Worm (Caenorhabditis elegans): ENCODE data around the gene C47D12.5.
A peak's percentile ranks its signal among the peaks of the same experiment; 100 is the strongest.

C47D12.5 gene

DNA sequence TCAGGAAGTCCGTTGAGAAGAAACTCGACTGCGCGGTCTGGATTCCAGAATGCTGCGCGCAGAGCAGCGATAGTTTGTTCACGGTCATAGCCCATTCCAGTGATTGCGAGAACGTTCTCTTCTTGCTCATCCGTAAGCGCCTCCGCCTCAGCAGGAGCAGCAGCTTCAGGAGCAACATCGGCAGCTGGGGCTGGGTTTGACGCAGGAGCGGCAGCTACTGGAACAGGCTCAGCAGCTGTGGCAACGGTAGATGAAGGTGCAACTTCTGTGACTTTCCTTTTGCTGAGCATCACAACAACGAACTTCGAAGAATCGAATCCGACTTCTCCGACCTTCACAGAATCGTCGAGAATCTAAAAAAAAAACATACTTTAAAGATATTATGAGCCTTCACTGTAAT lies 33.0 kb downstream of the C47D12.5 start:
- TF ChIP-seq nhr-25 (tag; optimal IDR thresholded peaks at IDR 0.05) = no peak
- TF ChIP-seq ceh-82 (tag; optimal IDR thresholded peaks at IDR 0.05) = no peak
- TF ChIP-seq R02D3.7 (tag; optimal IDR thresholded peaks at IDR 0.05) = no peak
- TF ChIP-seq nhr-67 (tag; optimal IDR thresholded peaks at IDR 0.05) = no peak
- TF ChIP-seq mml-1 (tag; optimal IDR thresholded peaks at IDR 0.05) = no peak
- no peak for TF ChIP-seq egl-5 (tag; optimal IDR thresholded peaks at IDR 0.05)
- no peak for TF ChIP-seq nhr-77 (tag; optimal IDR thresholded peaks at IDR 0.05)
- no peak for TF ChIP-seq mdl-1 (tag; optimal IDR thresholded peaks at IDR 0.05)
- no peak for TF ChIP-seq nhr-23 (tag; optimal IDR thresholded peaks at IDR 0.05)
- TF ChIP-seq aly-2 (tag; optimal IDR thresholded peaks at IDR 0.05) = no peak
- TF ChIP-seq ceh-9 (tag; optimal IDR thresholded peaks at IDR 0.05) = no peak
- no peak for TF ChIP-seq lin-15B (tag; optimal IDR thresholded peaks at IDR 0.05)

DNA sequence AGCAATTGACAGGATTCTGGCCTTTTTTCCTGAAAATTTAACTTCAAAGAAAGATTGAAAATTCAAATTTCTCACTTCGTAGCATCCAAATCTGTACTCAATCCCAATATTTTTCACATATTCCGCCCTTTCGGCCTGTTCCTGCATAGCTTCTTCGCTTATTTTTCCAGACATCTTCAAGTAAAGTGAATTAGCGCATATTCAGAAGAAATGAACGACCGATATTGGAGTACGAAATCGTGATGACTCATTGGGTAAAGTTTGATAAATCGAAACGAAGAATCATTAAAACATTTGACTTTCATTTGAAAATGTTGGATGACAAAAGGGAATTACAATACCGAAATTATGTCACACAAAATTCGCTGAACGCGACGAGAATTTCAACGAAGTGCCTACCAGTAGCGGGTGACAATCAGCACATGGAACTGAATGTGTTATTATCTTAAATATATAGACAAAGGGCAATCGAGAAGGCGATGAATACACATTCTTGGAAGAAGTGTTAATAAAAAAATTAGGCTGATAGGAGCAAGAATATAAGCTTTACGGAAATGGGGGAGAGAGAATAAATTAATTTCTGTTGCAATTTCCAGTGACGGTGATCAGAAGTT lies 34.0 kb downstream of the C47D12.5 start, which contains the start of gene coa-7:
TSS of gene coa-7 (minus strand) at position 174 of the 614 bp plus-strand sequence.
- TF ChIP-seq nhr-43 (tag; optimal IDR thresholded peaks at IDR 0.05; ENCODE audit: poor library complexity, severe bottlenecking) (peak; percentile 38), aly-2 (tag; optimal IDR thresholded peaks at IDR 0.05) (peak; percentile 44), elt-2 (tag; optimal IDR thresholded peaks at IDR 0.05) (peak; percentile 20), nhr-67 (tag; optimal IDR thresholded peaks at IDR 0.05) (no peak), nhr-77 (tag; optimal IDR thresholded peaks at IDR 0.05) (no peak)

DNA sequence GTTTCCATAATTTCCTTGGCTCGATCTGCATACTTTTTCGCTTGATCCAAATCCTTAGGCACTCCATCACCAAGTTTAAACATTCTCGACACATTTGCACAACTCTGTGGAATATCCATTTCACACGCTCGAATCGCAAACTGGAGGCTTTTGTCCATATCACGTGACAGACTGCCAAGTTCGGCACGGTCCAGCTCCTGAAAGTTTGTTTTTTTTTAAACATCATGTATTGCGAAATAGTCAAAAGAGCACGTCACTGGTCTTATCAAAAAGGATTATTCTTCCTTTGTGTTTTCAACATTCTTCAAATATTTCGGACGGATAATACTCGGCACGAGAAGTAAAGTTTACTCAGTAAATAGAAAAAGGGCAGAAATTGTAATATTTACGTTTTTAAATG lies 35.8 kb downstream of the C47D12.5 start:
- TF ChIP-seq jun-1 (tag; optimal IDR thresholded peaks at IDR 0.05) (peak; percentile 4), elt-2 (tag; optimal IDR thresholded peaks at IDR 0.05) (peak; percentile 19), pqm-1 (tag; optimal IDR thresholded peaks at IDR 0.05) (no peak), pha-4 (tag; optimal IDR thresholded peaks at IDR 0.05) (peak; percentile 77), nhr-67 (tag; optimal IDR thresholded peaks at IDR 0.05) (no peak)

DNA sequence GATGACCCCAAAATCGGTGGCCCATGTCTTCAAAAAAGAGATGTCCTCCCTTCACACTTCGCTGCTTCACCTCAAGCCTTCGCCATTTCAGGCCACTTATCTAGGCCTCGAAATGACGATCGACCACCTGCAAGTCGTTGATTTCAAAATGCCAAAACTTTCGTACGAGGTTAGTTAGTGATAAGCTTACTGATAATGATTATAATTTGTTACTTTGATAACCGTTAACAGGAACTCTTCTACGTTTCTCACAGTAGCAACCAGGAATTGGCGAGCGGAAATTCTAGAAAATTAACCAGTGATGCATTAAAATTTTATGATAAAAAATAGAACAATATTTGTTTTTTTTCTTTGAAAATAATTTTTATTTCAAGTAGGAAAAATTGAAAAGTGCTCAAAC lies 38.2 kb downstream of the C47D12.5 start:
- TF ChIP-seq lin-39 (tag; optimal IDR thresholded peaks at IDR 0.05) = no peak
- TF ChIP-seq elt-2 (tag; optimal IDR thresholded peaks at IDR 0.05) = peak; percentile 78

DNA sequence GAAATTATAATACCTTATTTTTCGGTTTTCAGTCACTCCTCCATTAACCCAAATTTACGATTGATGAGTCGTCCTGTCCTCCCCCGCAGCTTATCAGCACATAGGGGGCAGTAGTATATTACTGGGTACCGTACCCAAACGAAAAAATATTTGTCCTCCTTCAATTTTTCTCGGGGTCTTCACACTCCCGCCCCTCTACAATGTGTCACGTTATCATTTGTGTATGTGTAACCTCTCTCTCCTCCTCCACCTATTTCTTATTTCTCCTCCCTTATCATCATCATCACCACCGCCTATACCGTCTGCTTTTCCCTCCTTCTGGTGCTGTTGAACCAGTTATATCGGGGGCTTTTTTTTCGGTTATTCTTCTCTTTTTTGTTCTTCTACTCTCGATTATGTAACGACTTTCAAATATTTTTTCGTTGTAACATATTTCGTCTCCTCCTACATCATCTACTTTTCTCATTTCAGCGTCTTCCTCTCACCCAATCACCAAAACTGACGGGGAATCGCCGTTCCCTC lies 38.7 kb downstream of the C47D12.5 start, which contains the start of gene ghi-1:
TSS of gene ghi-1 (plus strand) at position 472 of the 522 bp plus-strand sequence.
- no peak for TF ChIP-seq nhr-23 (tag; optimal IDR thresholded peaks at IDR 0.05)
- no peak for TF ChIP-seq mml-1 (tag; optimal IDR thresholded peaks at IDR 0.05)
- TF ChIP-seq zag-1 (tag; optimal IDR thresholded peaks at IDR 0.05) = no peak
- TF ChIP-seq skn-1 (tag; optimal IDR thresholded peaks at IDR 0.05) = peak; percentile 17
- no peak for TF ChIP-seq jun-1 (tag; optimal IDR thresholded peaks at IDR 0.05)
- TF ChIP-seq nhr-12 (tag; optimal IDR thresholded peaks at IDR 0.05) = no peak
- peak; percentile 27 for TF ChIP-seq nhr-25 (tag; optimal IDR thresholded peaks at IDR 0.05)
- TF ChIP-seq elt-3 (tag; optimal IDR thresholded peaks at IDR 0.05) = no peak
- TF ChIP-seq unc-62 (GFP tag; optimal IDR thresholded peaks at IDR 0.05) = no peak
- peak; percentile 2 for TF ChIP-seq nhr-43 (tag; optimal IDR thresholded peaks at IDR 0.05; ENCODE audit: poor library complexity, severe bottlenecking)
- TF ChIP-seq ceh-16 (tag; optimal IDR thresholded peaks at IDR 0.05) = no peak
- peak; percentile 8 for TF ChIP-seq pha-4 (tag; optimal IDR thresholded peaks at IDR 0.05)
- TF ChIP-seq ztf-4 (tag; optimal IDR thresholded peaks at IDR 0.05) = no peak
- TF ChIP-seq nhr-67 (tag; optimal IDR thresholded peaks at IDR 0.05) = no peak
- peak; percentile 40 for TF ChIP-seq nfya-1 (tag; optimal IDR thresholded peaks at IDR 0.05; ENCODE audit: insufficient read depth)
- TF ChIP-seq elt-2 (tag; optimal IDR thresholded peaks at IDR 0.05) = peak; percentile 75
- TF ChIP-seq lsy-12 (tag; optimal IDR thresholded peaks at IDR 0.05) = no peak
- TF ChIP-seq pqm-1 (tag; optimal IDR thresholded peaks at IDR 0.05) = peak; percentile 29

DNA sequence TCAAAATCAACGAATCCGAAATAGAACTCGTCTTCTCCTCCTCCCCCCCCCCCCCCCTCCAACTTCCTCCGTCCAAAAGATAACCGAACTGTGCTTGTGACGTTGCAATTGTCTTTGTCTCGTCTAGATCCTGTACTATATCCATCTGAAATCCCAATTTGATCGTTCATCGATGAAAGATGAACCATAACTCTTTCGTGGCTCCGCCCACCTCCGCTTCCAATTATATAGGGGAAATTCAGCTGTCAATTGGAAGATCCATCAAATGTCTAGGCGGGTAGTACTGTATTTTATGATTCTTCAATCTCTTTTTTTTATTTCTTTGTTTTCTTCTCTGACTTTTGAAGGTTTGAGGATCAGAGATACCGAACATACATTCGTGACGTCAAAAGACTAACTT lies 39.7 kb downstream of the C47D12.5 start:
- TF ChIP-seq elt-3 (tag; optimal IDR thresholded peaks at IDR 0.05) (no peak), jun-1 (tag; optimal IDR thresholded peaks at IDR 0.05) (no peak), egl-27 (tag; optimal IDR thresholded peaks at IDR 0.05) (no peak), lsy-12 (tag; optimal IDR thresholded peaks at IDR 0.05) (no peak), ztf-11 (tag; optimal IDR thresholded peaks at IDR 0.05) (no peak), nhr-43 (tag; optimal IDR thresholded peaks at IDR 0.05; ENCODE audit: poor library complexity, severe bottlenecking) (peak; percentile 51), R02D3.7 (tag; optimal IDR thresholded peaks at IDR 0.05) (no peak)
